Fruit fly (Drosophila melanogaster) whole organism, embryonic: ENCODE measurements around the gene Snx3.
A peak's percentile ranks its signal among the peaks of the same experiment; 100 is the strongest.

ENCODE experiments used
- Atf-2 ChIP-seq: fragments of 200-800 bp; sonication (Bioruptor generic); optimal IDR thresholded peaks from 2 replicates; lab custom pipeline; 2016; ENCODE audit warnings: missing biosample characterization, missing genetic modification characterization
- Awh ChIP-seq: fragments of 200-800 bp; sonication (Bioruptor generic); IDR thresholded peaks from 2 replicates; pipeline ENCODE4, ENCODE4 v1.3.6; 2022; ENCODE audit warnings: missing biosample characterization, missing genetic modification characterization
- Blimp-1 ChIP-seq: fragments of 200-800 bp; sonication (Bioruptor generic); optimal IDR thresholded peaks from 3 replicates; lab custom pipeline; 2018; ENCODE audit warnings: missing biosample characterization, missing genetic modification characterization, mild to moderate bottlenecking, moderate library complexity, missing genetic modification reagents
- Bteb2 ChIP-seq: fragments of 200-800 bp; sonication (Bioruptor generic); optimal IDR thresholded peaks from 2 replicates; lab custom pipeline; 2016; ENCODE audit warnings: missing biosample characterization, missing genetic modification characterization
- CG11085 ChIP-seq: fragments of 200-800 bp; sonication (Bioruptor generic); IDR thresholded peaks from 2 replicates; pipeline ENCODE4 v1.3.6; 2022; ENCODE audit warnings: missing biosample characterization, missing genetic modification characterization
- CG11247 ChIP-seq: fragments of 200-800 bp; sonication (Bioruptor generic); IDR thresholded peaks from 2 replicates; pipeline ENCODE4 v1.3.6; 2022; ENCODE audit warnings: missing biosample characterization, missing genetic modification characterization
- CG13123 ChIP-seq: fragments of 200-800 bp; sonication (Bioruptor generic); optimal IDR thresholded peaks from 2 replicates; lab custom pipeline; 2016; ENCODE audit warnings: missing biosample characterization, missing genetic modification characterization
- CG2889 ChIP-seq: fragments of 200-800 bp; sonication (Bioruptor generic); IDR thresholded peaks from 3 replicates; pipeline ENCODE4 v1.3.6; 2022; ENCODE audit warnings: missing biosample characterization, missing genetic modification characterization
- CG34224 ChIP-seq: fragments of 200-800 bp; sonication (Bioruptor generic); IDR thresholded peaks from 3 replicates; pipeline ENCODE4 v1.3.6; 2022; ENCODE audit warnings: missing biosample characterization, missing genetic modification characterization; ENCODE audit not compliant: partially characterized antibody
- CG34422 ChIP-seq: fragments of 200-800 bp; sonication (Bioruptor generic); IDR thresholded peaks from 3 replicates; pipeline ENCODE4 v1.3.6; 2022; ENCODE audit warnings: missing biosample characterization, missing genetic modification characterization
- CG3726 ChIP-seq: fragments of 200-800 bp; sonication (Bioruptor generic); IDR thresholded peaks from 3 replicates; pipeline ENCODE4, ENCODE4 v1.3.6; 2022; ENCODE audit warnings: missing biosample characterization, missing genetic modification characterization
- CG43689 ChIP-seq: fragments of 200-800 bp; sonication (Bioruptor generic); IDR thresholded peaks from 2 replicates; pipeline ENCODE4 v1.3.6; 2022; ENCODE audit warnings: missing biosample characterization, missing genetic modification characterization
- CG4404 ChIP-seq: fragments of 200-800 bp; sonication (Bioruptor generic); IDR thresholded peaks from 2 replicates; pipeline ENCODE4 v1.3.6; 2022; ENCODE audit warnings: missing biosample characterization, missing genetic modification characterization
- CG4617 ChIP-seq: fragments of 200-800 bp; sonication (Bioruptor generic); optimal IDR thresholded peaks from 3 replicates; lab custom pipeline; 2016; ENCODE audit warnings: missing biosample characterization, missing genetic modification characterization, borderline replicate concordance
- CG7271 ChIP-seq: fragments of 200-800 bp; sonication (Bioruptor generic); optimal IDR thresholded peaks from 2 replicates; lab custom pipeline; 2018; ENCODE audit warnings: missing biosample characterization, mild to moderate bottlenecking, missing genetic modification characterization, moderate library complexity
- CG7987 ChIP-seq: fragments of 200-800 bp; sonication (Bioruptor generic); optimal IDR thresholded peaks from 2 replicates; lab custom pipeline; 2018; ENCODE audit warnings: missing biosample characterization, mild to moderate bottlenecking, missing genetic modification characterization, moderate library complexity
- D19A ChIP-seq: fragments of 200-800 bp; optimal IDR thresholded peaks from 3 replicates; lab custom pipeline; 2019; ENCODE audit warnings: missing biosample characterization, mild to moderate bottlenecking, missing genetic modification characterization, moderate library complexity
- Doc2 ChIP-seq: fragments of 200-800 bp; sonication (Bioruptor generic); IDR thresholded peaks from 2 replicates; pipeline ENCODE4 v1.3.6; 2022; ENCODE audit warnings: missing biosample characterization, missing genetic modification characterization
- Drgx ChIP-seq: fragments of 200-800 bp; sonication (Bioruptor generic); IDR thresholded peaks from 2 replicates; pipeline ENCODE4 v1.3.6; 2022; ENCODE audit warnings: missing biosample characterization, missing genetic modification characterization
- GATAe ChIP-seq: fragments of 200-800 bp; sonication (Bioruptor generic); conservative IDR thresholded peaks from 2 replicates; pipeline ENCODE4 v1.3.6; 2022; ENCODE audit warnings: missing biosample characterization, missing genetic modification characterization
- HLH54F ChIP-seq: fragments of 200-800 bp; sonication (Bioruptor generic); optimal IDR thresholded peaks from 3 replicates; lab custom pipeline; 2016; ENCODE audit warnings: missing biosample characterization, missing genetic modification characterization
- HLHmδ ChIP-seq: fragments of 200-800 bp; sonication (Bioruptor generic); optimal IDR thresholded peaks from 2 replicates; lab custom pipeline; 2018; ENCODE audit warnings: missing biosample characterization, mild to moderate bottlenecking, missing genetic modification characterization, moderate library complexity
- NFAT ChIP-seq: fragments of 200-800 bp; sonication (Bioruptor generic); IDR thresholded peaks from 2 replicates; pipeline ENCODE4 v1.3.6; 2022; ENCODE audit warnings: missing biosample characterization, missing genetic modification characterization
- Pdp1 ChIP-seq, 2 experiments: fragments of 200-800 bp; sonication (Bioruptor generic); optimal IDR thresholded peaks; 3 replicates each; lab custom pipeline; 2016; ENCODE audit warnings: missing biosample characterization in 2 of 2, missing genetic modification characterization in 2 of 2, mild to moderate bottlenecking in 1 of 2, moderate library complexity in 1 of 2
- Taf1 ChIP-seq: fragments of 200-800 bp; sonication (Bioruptor generic); IDR thresholded peaks from 2 replicates; pipeline ENCODE4 v1.3.6; 2022; ENCODE audit warnings: missing biosample characterization, missing genetic modification characterization
- bab2 ChIP-seq: fragments of 200-800 bp; sonication (Bioruptor generic); optimal IDR thresholded peaks from 2 replicates; lab custom pipeline; 2016; ENCODE audit warnings: missing biosample characterization, missing genetic modification characterization
- bigmax ChIP-seq: fragments of 200-800 bp; sonication (Bioruptor generic); optimal IDR thresholded peaks from 2 replicates; lab custom pipeline; 2018; ENCODE audit warnings: missing biosample characterization, mild to moderate bottlenecking, missing genetic modification characterization
- br ChIP-seq: fragments of >200 bp; optimal IDR thresholded peaks from 2 replicates; lab custom pipeline; 2017
- chif ChIP-seq, 2 experiments: fragments of 200-800 bp; sonication (Bioruptor generic); optimal IDR thresholded peaks; 3 replicates each; lab custom pipeline; 2016; ENCODE audit warnings: missing biosample characterization in 2 of 2, missing genetic modification characterization in 2 of 2
- chm ChIP-seq: fragments of 200-800 bp; sonication (Bioruptor generic); IDR thresholded peaks from 2 replicates; pipeline ENCODE4 v1.3.6; 2022; ENCODE audit warnings: missing biosample characterization, missing genetic modification characterization
- ci ChIP-seq: fragments of 200-800 bp; sonication (Bioruptor generic); IDR thresholded peaks from 3 replicates; pipeline ENCODE4 v1.3.6; 2022; ENCODE audit warnings: missing biosample characterization, missing genetic modification characterization
- cwo ChIP-seq: fragments of 200-800 bp; sonication (Bioruptor generic); optimal IDR thresholded peaks from 3 replicates; lab custom pipeline; 2017; ENCODE audit warnings: missing biosample characterization, missing genetic modification characterization, mild to moderate bottlenecking, moderate library complexity, missing genetic modification reagents
- gsb-n ChIP-seq: fragments of 200-800 bp; sonication (Bioruptor generic); optimal IDR thresholded peaks from 3 replicates; lab custom pipeline; 2018; ENCODE audit warnings: missing biosample characterization, mild to moderate bottlenecking, missing genetic modification characterization
- gt ChIP-seq: fragments of 200-800 bp; sonication (Bioruptor generic); IDR thresholded peaks from 2 replicates; pipeline ENCODE4 v1.3.6; 2022; ENCODE audit warnings: missing biosample characterization, missing genetic modification characterization
- ken ChIP-seq: fragments of 200-800 bp; sonication (Bioruptor generic); IDR thresholded peaks from 3 replicates; pipeline ENCODE4 v1.3.6; 2022; ENCODE audit warnings: missing biosample characterization, missing genetic modification characterization
- lab ChIP-seq: fragments of 200-800 bp; sonication (Bioruptor generic); optimal IDR thresholded peaks from 3 replicates; lab custom pipeline; 2017; ENCODE audit warnings: missing biosample characterization, missing genetic modification characterization, mild to moderate bottlenecking, moderate library complexity, missing genetic modification reagents
- lmd ChIP-seq: fragments of 200-800 bp; sonication (Bioruptor generic); IDR thresholded peaks from 2 replicates; pipeline ENCODE4 v1.3.6; 2022; ENCODE audit warnings: missing biosample characterization, missing genetic modification characterization
- luna ChIP-seq: fragments of 200-800 bp; sonication (Bioruptor generic); optimal IDR thresholded peaks from 2 replicates; lab custom pipeline; 2016; ENCODE audit warnings: missing biosample characterization, missing genetic modification characterization
- oc ChIP-seq: fragments of 200-800 bp; sonication (Bioruptor generic); optimal IDR thresholded peaks from 2 replicates; lab custom pipeline; 2018; ENCODE audit warnings: missing biosample characterization, mild to moderate bottlenecking, missing genetic modification characterization, moderate library complexity
- pzg ChIP-seq: fragments of 200-800 bp; sonication (Bioruptor generic); optimal IDR thresholded peaks from 3 replicates; lab custom pipeline; 2018; ENCODE audit warnings: missing biosample characterization, mild to moderate bottlenecking, missing genetic modification characterization, moderate library complexity
- run ChIP-seq: fragments of 200-800 bp; sonication (Bioruptor generic); optimal IDR thresholded peaks from 3 replicates; lab custom pipeline; 2018; ENCODE audit warnings: missing biosample characterization, mild to moderate bottlenecking, missing genetic modification characterization
- unc-4 ChIP-seq: fragments of 200-800 bp; sonication (Bioruptor generic); IDR thresholded peaks from 2 replicates; pipeline ENCODE4 v1.3.6; 2022; ENCODE audit warnings: missing biosample characterization, missing genetic modification characterization; ENCODE audit not compliant: partially characterized antibody
- vvl ChIP-seq: fragments of 200-800 bp; sonication (Bioruptor generic); IDR thresholded peaks from 2 replicates; pipeline ENCODE4 v1.3.6; 2022; ENCODE audit warnings: missing biosample characterization, missing genetic modification characterization
- zen ChIP-seq: fragments of 200-800 bp; sonication (Bioruptor generic); optimal IDR thresholded peaks from 3 replicates; lab custom pipeline; 2018; ENCODE audit warnings: missing biosample characterization, mild to moderate bottlenecking, missing genetic modification characterization, moderate library complexity

Snx3 gene

DNA sequence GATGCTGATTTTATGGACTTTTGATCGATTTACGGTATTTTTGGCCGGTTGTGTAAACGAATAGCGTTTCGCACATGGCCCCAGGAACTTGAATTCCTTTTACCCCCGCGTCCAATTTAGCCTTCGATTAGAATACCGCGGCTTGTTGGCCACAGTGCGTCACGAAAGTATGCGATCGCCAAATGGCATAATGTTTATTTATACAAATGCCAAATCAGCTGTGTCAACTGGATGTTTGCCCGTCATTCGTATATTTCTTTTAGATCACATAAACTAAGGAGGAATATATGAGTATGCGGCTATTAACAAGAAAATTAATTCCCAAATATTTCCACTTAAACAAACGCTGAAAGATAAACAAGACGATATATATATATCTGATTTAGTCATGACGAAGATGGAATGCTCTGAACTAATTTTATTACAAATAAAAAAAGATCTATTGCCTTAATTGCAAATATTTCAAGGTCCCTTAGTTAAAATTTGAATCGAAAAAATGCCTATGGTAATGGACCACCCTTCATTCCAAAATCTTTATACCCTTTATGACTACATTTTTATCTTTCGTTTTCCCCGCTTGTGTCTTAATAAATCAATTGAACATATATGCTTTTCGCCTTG lies 29.2 kb downstream of the Snx3 start (continued):
- TF ChIP-seq lab (GFP tag; lab: Kevin White, UChicago) = peak; percentile 70

dm6 chr3R:12662531-12662930 lies 34.7 kb downstream of the Snx3 start, which contains the start of gene CG14395:
Gene CG14395, plus strand, starts transcription at chr3R:12662831.
- TF ChIP-seq Drgx (GFP tag; lab: Robert Waterston, UW) (peak; percentile 29; the same call in 1 of the 2 replicates), CG3726 (GFP tag; lab: Robert Waterston, UW) (peak; percentile 18; the same call in 1 of the 3 replicates), vvl (GFP tag; lab: Robert Waterston, UW) (0 out of 2 replicates have a peak, but pooled peaks have one; percentile 27), lmd (peak; percentile 15; the same call in 1 of the 2 replicates), CG11085 (GFP tag; lab: Robert Waterston, UW) (0 out of 2 replicates have a peak, but pooled peaks have one; percentile 14), Bteb2 (GFP tag; lab: Kevin White, UChicago) (no peak), oc (tag; lab: Kevin White, UChicago) (peak; percentile 25), zen (tag; lab: Kevin White, UChicago) (no peak), bigmax (GFP tag; lab: Kevin White, UChicago) (no peak), CG11247 (GFP tag; lab: Robert Waterston, UW) (no peak), ci (0 out of 3 replicates have a peak, but pooled peaks have one; percentile 19), ken (GFP tag; lab: Robert Waterston, UW) (0 out of 3 replicates have a peak, but pooled peaks have one; percentile 18), luna (no peak), Blimp-1 (GFP tag; lab: Kevin White, UChicago) (peak; percentile 50)

- TF ChIP-seq CG7987 = no peak
- TF ChIP-seq CG2889 = no peak
- no peak for TF ChIP-seq Atf-2
- TF ChIP-seq HLH54F (GFP tag; lab: Kevin White, UChicago) = no peak
- TF ChIP-seq Awh (GFP tag; lab: Robert Waterston, UW) = peak; percentile 73
- no peak for TF ChIP-seq ci
- no peak for TF ChIP-seq chm (GFP tag; lab: Robert Waterston, UW)
- no peak for TF ChIP-seq gsb-n (tag; lab: Kevin White, UChicago)
- TF ChIP-seq pzg (GFP tag; lab: Kevin White, UChicago) = no peak
- TF ChIP-seq Pdp1 (GFP tag; optimal IDR thresholded peaks at IDR 0.05; lab: Kevin White, UChicago) = no peak
- no peak for TF ChIP-seq D19A (tag; lab: Kevin White, UChicago)
- peak; percentile 94 for TF ChIP-seq Blimp-1 (GFP tag; lab: Kevin White, UChicago)
Measured at dm6 chr3R:12666206-12666834, 38.5 kb downstream of the Snx3 start.

DNA sequence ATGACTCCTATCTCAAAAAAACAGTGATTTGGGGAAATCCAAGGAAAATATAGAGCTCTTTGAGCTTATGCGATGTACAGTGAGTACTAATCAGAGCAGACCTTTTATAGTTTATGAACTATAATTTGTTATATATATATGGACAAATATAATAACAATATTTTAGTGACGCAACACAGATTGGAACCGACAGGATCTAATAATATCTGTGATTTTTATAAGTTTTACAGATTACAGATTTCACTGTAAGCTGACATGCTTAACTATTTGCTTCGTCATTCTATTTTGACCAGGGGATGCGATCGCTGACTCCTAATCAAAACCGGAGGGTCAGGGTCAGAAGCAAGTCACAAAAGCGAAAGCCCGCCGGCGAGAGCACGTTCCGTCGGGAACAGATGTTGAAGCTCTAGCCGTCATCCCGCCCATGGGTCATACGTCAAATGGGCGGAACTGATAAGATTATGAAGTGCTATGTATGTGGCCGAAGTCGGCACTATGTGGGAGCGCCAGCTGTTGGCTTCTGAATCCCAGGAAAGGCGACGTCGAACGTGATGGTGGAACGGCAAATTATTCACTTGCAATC lies 46.3 kb downstream of the Snx3 start, which contains the start of gene Gnmt:
TSS of gene Gnmt (plus strand) at position 568 of the 583 bp plus-strand sequence.
- no peak for TF ChIP-seq Doc2 (GFP tag; lab: Robert Waterston, UW)
- no peak for TF ChIP-seq unc-4 (GFP tag; lab: Robert Waterston, UW)
- no peak for TF ChIP-seq CG7271
- TF ChIP-seq NFAT (GFP tag; lab: Robert Waterston, UW) = no peak
- TF ChIP-seq chif (GFP tag; optimal IDR thresholded peaks at IDR 0.05; lab: Kevin White, UChicago) = no peak
- TF ChIP-seq gt = no peak
- no peak for TF ChIP-seq run
- no peak for TF ChIP-seq CG4404 (GFP tag; lab: Robert Waterston, UW)
- TF ChIP-seq GATAe = no peak
- TF ChIP-seq bab2 (GFP tag; lab: Kevin White, UChicago) = no peak
- no peak for TF ChIP-seq CG43689 (GFP tag; lab: Robert Waterston, UW)
- no peak for TF ChIP-seq CG34224 (GFP tag; lab: Robert Waterston, UW)
- no peak for TF ChIP-seq br (lab: Kevin White, UChicago)
- no peak for TF ChIP-seq HLHmδ (GFP tag; lab: Kevin White, UChicago)
- no peak for TF ChIP-seq Taf1 (GFP tag; lab: Robert Waterston, UW)
- no peak for TF ChIP-seq CG34422
- TF ChIP-seq Awh (GFP tag; lab: Robert Waterston, UW) = 0 out of 2 replicates have a peak, but pooled peaks have one; percentile 7
- TF ChIP-seq CG4617 (GFP tag; lab: Kevin White, UChicago) = no peak
- TF ChIP-seq cwo (GFP tag; lab: Kevin White, UChicago) = peak; percentile 86
- TF ChIP-seq CG13123 = no peak
